Fruit fly (Drosophila melanogaster) whole organism, prepupa: ENCODE measurements around the gene Dad.

Experiments used
- CG10631 ChIP-seq: fragments of 200-800 bp; sonication (Bioruptor generic); optimal IDR thresholded peaks from 2 replicates; lab custom pipeline; 2016; ENCODE audit warnings: missing biosample characterization, missing genetic modification characterization
- CG10669 ChIP-seq: fragments of 200-800 bp; sonication (Bioruptor generic); optimal IDR thresholded peaks from 3 replicates; lab custom pipeline; 2018; ENCODE audit warnings: missing biosample characterization, mild to moderate bottlenecking, missing genetic modification characterization, moderate library complexity
- CG11294 ChIP-seq: fragments of 200-800 bp; sonication (Bioruptor generic); IDR thresholded peaks from 2 replicates; pipeline ENCODE4 v1.3.6; 2022; ENCODE audit warnings: missing biosample characterization, missing genetic modification characterization
- CG11762 ChIP-seq: fragments of 200-800 bp; sonication (Bioruptor generic); optimal IDR thresholded peaks from 3 replicates; lab custom pipeline; 2016; ENCODE audit warnings: missing biosample characterization, missing genetic modification characterization; ENCODE audit not compliant: insufficient read depth
- CG11902 ChIP-seq: fragments of 200-800 bp; sonication (Bioruptor generic); optimal IDR thresholded peaks from 3 replicates; lab custom pipeline; 2016; ENCODE audit warnings: missing biosample characterization, missing genetic modification characterization
- CG15336 ChIP-seq: fragments of 200-800 bp; sonication (Bioruptor generic); IDR thresholded peaks from 2 replicates; pipeline ENCODE4 v1.3.6; 2022; ENCODE audit warnings: missing biosample characterization, missing genetic modification characterization
- CG1621 ChIP-seq: fragments of 200-800 bp; sonication (Bioruptor generic); optimal IDR thresholded peaks from 3 replicates; lab custom pipeline; 2018; ENCODE audit warnings: missing biosample characterization, mild to moderate bottlenecking, missing genetic modification characterization
- CG16779 ChIP-seq: fragments of 200-800 bp; sonication (Bioruptor generic); optimal IDR thresholded peaks from 3 replicates; lab custom pipeline; 2017; ENCODE audit warnings: missing biosample characterization, mild to moderate bottlenecking, missing genetic modification characterization
- CG3032 ChIP-seq: fragments of 200-800 bp; optimal IDR thresholded peaks from 2 replicates; lab custom pipeline; 2019; ENCODE audit warnings: missing biosample characterization, mild to moderate bottlenecking, missing genetic modification characterization, moderate library complexity
- CG31627 ChIP-seq: fragments of 200-800 bp; sonication (Bioruptor generic); optimal IDR thresholded peaks from 3 replicates; lab custom pipeline; 2016; ENCODE audit warnings: missing biosample characterization, missing genetic modification characterization
- CG32006 ChIP-seq: fragments of 200-800 bp; sonication (Bioruptor generic); optimal IDR thresholded peaks from 3 replicates; lab custom pipeline; 2017; ENCODE audit warnings: missing biosample characterization, mild to moderate bottlenecking, missing genetic modification characterization
- CG4318 ChIP-seq: fragments of 200-800 bp; sonication (Bioruptor generic); optimal IDR thresholded peaks from 3 replicates; lab custom pipeline; 2017; ENCODE audit warnings: missing biosample characterization, mild to moderate bottlenecking, missing genetic modification characterization
- CG6163 ChIP-seq: fragments of 200-800 bp; sonication (Bioruptor generic); IDR thresholded peaks from 3 replicates; pipeline ENCODE4 v1.3.6; 2022; ENCODE audit warnings: missing biosample characterization, missing genetic modification characterization
- CG6276 ChIP-seq: fragments of 200-800 bp; sonication (Bioruptor generic); optimal IDR thresholded peaks from 2 replicates; lab custom pipeline; 2017; ENCODE audit warnings: missing biosample characterization, mild to moderate bottlenecking, missing genetic modification characterization
- CG6792 ChIP-seq: fragments of 200-800 bp; sonication (Bioruptor generic); optimal IDR thresholded peaks from 3 replicates; lab custom pipeline; 2016; ENCODE audit warnings: missing biosample characterization, missing genetic modification characterization
- CG6808 ChIP-seq: fragments of 200-800 bp; sonication (Bioruptor generic); optimal IDR thresholded peaks from 3 replicates; lab custom pipeline; 2017; ENCODE audit warnings: missing biosample characterization, missing genetic modification characterization, mild to moderate bottlenecking, moderate library complexity, missing genetic modification reagents
- CG8119 ChIP-seq: fragments of 200-800 bp; sonication (Bioruptor generic); IDR thresholded peaks from 3 replicates; pipeline ENCODE4 v1.3.6; 2022; ENCODE audit warnings: missing biosample characterization, missing genetic modification characterization
- CG8632 ChIP-seq: fragments of 200-800 bp; sonication (Bioruptor generic); optimal IDR thresholded peaks from 3 replicates; lab custom pipeline; 2016; ENCODE audit warnings: missing biosample characterization, missing genetic modification characterization
- CG9139 ChIP-seq: fragments of 200-800 bp; sonication (Bioruptor generic); optimal IDR thresholded peaks from 3 replicates; lab custom pipeline; 2017; ENCODE audit warnings: missing biosample characterization, mild to moderate bottlenecking, missing genetic modification characterization
- Eip75B ChIP-seq: fragments of 200-800 bp; sonication (Bioruptor generic); optimal IDR thresholded peaks from 3 replicates; lab custom pipeline; 2016; ENCODE audit warnings: missing biosample characterization, missing genetic modification characterization
- Eip78C ChIP-seq: fragments of 200-800 bp; sonication (Bioruptor generic); peaks from one replicate; lab custom pipeline; 2016; ENCODE audit warnings: missing biosample characterization, missing genetic modification characterization
- Eip93F ChIP-seq: fragments of 200-800 bp; sonication (Bioruptor generic); optimal IDR thresholded peaks from 2 replicates; lab custom pipeline; 2016; ENCODE audit warnings: missing biosample characterization, mild to moderate bottlenecking, missing genetic modification characterization
- Ets21C ChIP-seq: fragments of 200-800 bp; sonication (Bioruptor generic); optimal IDR thresholded peaks from 3 replicates; lab custom pipeline; 2016; ENCODE audit warnings: missing biosample characterization, missing genetic modification characterization
- Gug ChIP-seq: fragments of 200-800 bp; sonication (Bioruptor generic); IDR thresholded peaks from 2 replicates; pipeline ENCODE4 v1.3.6; 2022; ENCODE audit warnings: missing biosample characterization, missing genetic modification characterization
- Hr39 ChIP-seq: fragments of 200-800 bp; sonication (Bioruptor generic); optimal IDR thresholded peaks from 2 replicates; lab custom pipeline; 2016; ENCODE audit warnings: missing biosample characterization, missing genetic modification characterization
- Hr4 ChIP-seq: fragments of 200-800 bp; sonication (Bioruptor generic); optimal IDR thresholded peaks from 3 replicates; lab custom pipeline; 2016; ENCODE audit warnings: missing biosample characterization, missing genetic modification characterization
- Smox ChIP-seq: fragments of 200-800 bp; sonication (Bioruptor generic); optimal IDR thresholded peaks from 3 replicates; lab custom pipeline; 2016; ENCODE audit warnings: missing biosample characterization, missing genetic modification characterization
- Sox14 ChIP-seq: fragments of 200-800 bp; sonication (Bioruptor generic); optimal IDR thresholded peaks from 3 replicates; lab custom pipeline; 2016; ENCODE audit warnings: missing biosample characterization, missing genetic modification characterization
- Sox15 ChIP-seq: fragments of 200-800 bp; sonication (Bioruptor generic); optimal IDR thresholded peaks from 3 replicates; lab custom pipeline; 2016; ENCODE audit warnings: missing biosample characterization, missing genetic modification characterization
- achi ChIP-seq: fragments of 200-800 bp; sonication (Bioruptor generic); optimal IDR thresholded peaks from 3 replicates; lab custom pipeline; 2016; ENCODE audit warnings: missing biosample characterization, missing genetic modification characterization
- cyc ChIP-seq: fragments of 200-800 bp; sonication (Bioruptor generic); optimal IDR thresholded peaks from 3 replicates; lab custom pipeline; 2016; ENCODE audit warnings: missing biosample characterization, missing genetic modification characterization
- eg ChIP-seq: fragments of 200-800 bp; sonication (Bioruptor generic); IDR thresholded peaks from 3 replicates; pipeline ENCODE4 v1.3.6; 2022; ENCODE audit warnings: missing biosample characterization, missing genetic modification characterization
- esn ChIP-seq: fragments of 200-800 bp; sonication (Bioruptor generic); optimal IDR thresholded peaks from 2 replicates; lab custom pipeline; 2016; ENCODE audit warnings: missing biosample characterization, mild to moderate bottlenecking, missing genetic modification characterization, moderate library complexity
- fd59A ChIP-seq: fragments of 200-800 bp; sonication (Bioruptor generic); optimal IDR thresholded peaks from 2 replicates; lab custom pipeline; 2017; ENCODE audit warnings: missing biosample characterization, mild to moderate bottlenecking, missing genetic modification characterization, missing genetic modification reagents
- fd85E ChIP-seq: fragments of 200-800 bp; sonication (Bioruptor generic); optimal IDR thresholded peaks from 3 replicates; lab custom pipeline; 2016; ENCODE audit warnings: missing biosample characterization, missing genetic modification characterization
- fkh ChIP-seq: fragments of 200-800 bp; sonication (Bioruptor generic); optimal IDR thresholded peaks from 3 replicates; lab custom pipeline; 2017; ENCODE audit warnings: missing biosample characterization, mild to moderate bottlenecking, missing genetic modification characterization, moderate library complexity
- lz ChIP-seq: fragments of 200-800 bp; sonication (Bioruptor generic); optimal IDR thresholded peaks from 3 replicates; lab custom pipeline; 2016; ENCODE audit warnings: missing biosample characterization, missing genetic modification characterization
- ss ChIP-seq, 2 experiments: fragments of 200-800 bp; sonication (Bioruptor generic); optimal IDR thresholded peaks; 2 replicates in 1 of 2; 3 replicates in 1 of 2; lab custom pipeline; 2017 to 2018; ENCODE audit warnings: mild to moderate bottlenecking in 2 of 2, missing biosample characterization in 2 of 2, missing genetic modification characterization in 2 of 2, moderate library complexity in 1 of 2
- svp ChIP-seq: fragments of 200-800 bp; sonication (Bioruptor generic); peaks from one replicate; lab custom pipeline; 2016; ENCODE audit warnings: missing biosample characterization, missing genetic modification characterization
- topi ChIP-seq: fragments of 200-800 bp; sonication (Bioruptor generic); optimal IDR thresholded peaks from 3 replicates; lab custom pipeline; 2016; ENCODE audit warnings: missing biosample characterization, missing genetic modification characterization
- vri ChIP-seq: fragments of 200-800 bp; sonication (Bioruptor generic); optimal IDR thresholded peaks from 3 replicates; lab custom pipeline; 2016; ENCODE audit warnings: missing biosample characterization, mild to moderate bottlenecking, missing genetic modification characterization

Dad gene

DNA sequence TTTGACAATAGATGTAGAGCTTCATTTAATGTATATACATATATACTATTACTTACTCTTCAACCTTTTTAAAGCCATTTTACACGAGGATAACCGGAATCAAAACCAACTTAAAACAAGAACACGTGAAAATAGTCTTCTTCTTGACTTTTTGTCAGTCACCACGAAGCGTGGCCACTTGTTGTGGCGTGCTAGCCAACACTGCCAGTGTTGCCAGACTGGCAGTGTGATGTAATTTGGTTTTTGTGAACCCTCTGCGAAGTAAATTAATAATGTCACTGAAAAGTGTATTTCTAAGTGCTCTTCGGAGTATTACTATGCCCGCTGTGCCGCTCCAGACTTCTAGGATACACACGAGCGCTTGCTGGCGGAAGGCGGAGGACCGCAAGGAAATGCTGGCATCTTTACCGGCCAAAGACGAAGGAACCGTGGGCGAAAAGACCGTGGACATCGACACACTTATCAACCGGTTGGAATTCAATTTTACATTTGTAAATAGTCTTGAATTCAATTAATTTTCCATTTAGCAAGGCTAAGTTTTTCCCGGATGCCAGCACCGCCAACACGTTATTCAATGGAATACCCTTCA is 18.8 kb downstream of the Dad start, which contains the start of the genes Ns1 and mRpS11:
TSS of gene Ns1 (minus strand) at position 150 of the 589 bp plus-strand sequence.
TSS of gene mRpS11 (plus strand) at position 207 of the 589 bp plus-strand sequence.
- peak; percentile 34 for TF ChIP-seq CG3032 (tag; lab: Kevin White, UChicago)
- TF ChIP-seq CG31627 (GFP tag; lab: Kevin White, UChicago), result peak; percentile 22
- 0 out of 3 replicates have a peak, but pooled peaks have one; percentile 37 for TF ChIP-seq CG6163 (GFP tag; lab: Robert Waterston, UW)
- TF ChIP-seq cyc (GFP tag; lab: Kevin White, UChicago), result peak; percentile 28
- TF ChIP-seq Sox15, result no peak
- no peak for TF ChIP-seq topi (GFP tag; lab: Kevin White, UChicago)
- no peak for TF ChIP-seq CG6808 (GFP tag; lab: Kevin White, UChicago)
- TF ChIP-seq vri (GFP tag; lab: Kevin White, UChicago), result peak; percentile 95
- no peak for TF ChIP-seq CG6276
- peak; percentile 15 for TF ChIP-seq lz
- TF ChIP-seq svp (GFP tag; lab: Kevin White, UChicago), result peak; percentile 67
- TF ChIP-seq fd85E, result no peak
- peak; percentile 48 for TF ChIP-seq Sox14 (GFP tag; lab: Kevin White, UChicago)
- peak; percentile 27 for TF ChIP-seq esn
- no peak for TF ChIP-seq CG16779 (tag; lab: Kevin White, UChicago)
- TF ChIP-seq fkh, result peak; percentile 13
- TF ChIP-seq, all 60 proteins: peak for 10

DNA sequence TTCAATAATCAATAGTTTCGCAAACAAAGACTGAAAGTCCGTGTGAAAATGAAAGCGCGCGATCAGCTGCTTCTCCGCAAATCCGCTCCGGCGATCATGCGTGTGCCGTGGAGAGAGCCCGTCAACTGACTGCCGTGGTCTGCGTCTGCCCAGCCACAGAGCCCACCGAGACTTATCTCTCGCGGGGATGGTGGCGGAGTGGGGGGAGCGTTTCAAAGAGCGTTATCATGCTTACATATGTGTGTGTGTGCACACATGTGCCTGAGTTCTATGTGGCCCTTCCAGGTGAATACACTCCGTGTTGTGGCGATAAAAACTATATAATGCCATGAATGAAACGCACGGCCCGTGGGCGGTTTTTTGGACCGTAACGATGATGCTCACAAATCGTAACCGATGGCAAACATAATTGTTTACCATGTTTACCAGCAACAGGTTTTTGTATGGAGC is 24.2 kb downstream of the Dad start:
- TF ChIP-seq CG11294 (GFP tag; lab: Robert Waterston, UW) (no peak), vri (GFP tag; lab: Kevin White, UChicago) (peak; percentile 64), eg (GFP tag; lab: Robert Waterston, UW) (no peak), CG6163 (GFP tag; lab: Robert Waterston, UW) (0 out of 3 replicates have a peak, but pooled peaks have one; percentile 22), CG9139 (GFP tag; lab: Kevin White, UChicago) (no peak), CG3032 (tag; lab: Kevin White, UChicago) (no peak), Hr4 (GFP tag; lab: Kevin White, UChicago) (no peak), Gug (GFP tag; lab: Robert Waterston, UW) (0 out of 2 replicates have a peak, but pooled peaks have one; percentile 10), CG11762 (GFP tag; lab: Kevin White, UChicago) (no peak), Eip75B (GFP tag; lab: Kevin White, UChicago) (no peak), Hr39 (GFP tag; lab: Kevin White, UChicago) (no peak), Eip78C (GFP tag; lab: Kevin White, UChicago) (no peak), topi (GFP tag; lab: Kevin White, UChicago) (peak; percentile 4), cyc (GFP tag; lab: Kevin White, UChicago) (no peak), Eip93F (GFP tag; lab: Kevin White, UChicago) (no peak), Smox (GFP tag; lab: Kevin White, UChicago) (no peak), CG8632 (GFP tag; lab: Kevin White, UChicago) (no peak), CG11902 (no peak), achi (GFP tag; lab: Kevin White, UChicago) (no peak), CG6276 (no peak), CG8119 (GFP tag; lab: Robert Waterston, UW) (no peak), CG15336 (peak; percentile 11; the same call in 1 of the 2 replicates), ss (GFP tag; optimal IDR thresholded peaks at IDR 0.05; lab: Kevin White, UChicago) (peak; percentile 47 to 71), fkh (peak; percentile 82), CG10669 (GFP tag; lab: Kevin White, UChicago) (no peak), CG6808 (GFP tag; lab: Kevin White, UChicago) (peak; percentile 20), CG4318 (GFP tag; lab: Kevin White, UChicago) (no peak), CG1621 (tag; lab: Kevin White, UChicago) (peak; percentile 74), CG10631 (no peak), CG32006 (GFP tag; lab: Kevin White, UChicago) (no peak), fd59A (GFP tag; lab: Kevin White, UChicago) (no peak), svp (GFP tag; lab: Kevin White, UChicago) (peak; percentile 88), Ets21C (GFP tag; lab: Kevin White, UChicago) (no peak), Sox14 (GFP tag; lab: Kevin White, UChicago) (peak; percentile 58), esn (peak; percentile 3), CG6792 (no peak)
